Fruit fly (Drosophila melanogaster) Kc167 (cell line): ENCODE results near the gene drd.

Experiments used
- Myc ChIP-seq: fragments of >200 bp; optimal IDR thresholded peaks from 2 replicates; lab custom pipeline; 2017; ENCODE audit warnings: missing external identifiers
- Sin3A ChIP-seq: fragments of >200 bp; optimal IDR thresholded peaks from 2 replicates; lab custom pipeline; 2018; ENCODE audit warnings: missing external identifiers
- h ChIP-seq: fragments of >200 bp; optimal IDR thresholded peaks from 3 replicates; lab custom pipeline; 2018; ENCODE audit warnings: missing external identifiers
- insv ChIP-seq: fragments of >200 bp; optimal IDR thresholded peaks from 3 replicates; lab custom pipeline; 2018; ENCODE audit warnings: missing external identifiers
- psq ChIP-seq: fragments of >200 bp; optimal IDR thresholded peaks from 2 replicates; lab custom pipeline; 2017; ENCODE audit warnings: missing external identifiers
- ttk ChIP-seq: sonication (Bioruptor generic); optimal IDR thresholded peaks from 2 replicates; lab custom pipeline; 2017; ENCODE audit warnings: missing external identifiers

DNA sequence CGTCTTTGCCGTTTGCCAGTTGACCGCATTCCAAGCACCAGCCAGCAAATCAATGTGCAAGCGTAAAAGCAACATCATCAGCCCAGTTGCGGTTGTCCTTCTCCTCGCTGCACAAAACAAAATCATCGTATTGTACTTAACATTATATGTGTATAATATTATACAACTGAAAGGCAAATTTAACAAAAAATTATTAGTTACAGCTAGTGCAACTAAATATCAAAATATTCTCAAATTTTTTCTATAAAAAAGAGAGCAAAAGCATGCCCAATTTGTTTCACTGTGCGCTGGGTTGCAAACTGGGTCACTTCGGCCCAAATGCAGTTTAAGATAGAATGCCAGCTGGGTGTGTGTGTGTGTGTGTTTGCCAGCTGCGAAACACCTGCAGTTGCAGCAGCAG is 30.7 kb downstream of the drd start:
- TF ChIP-seq insv, result no peak
- no peak for TF ChIP-seq h (lab: Kevin White, UChicago)
- no peak for TF ChIP-seq ttk (lab: Kevin White, UChicago)
- TF ChIP-seq Sin3A, result no peak
- TF ChIP-seq psq, result no peak
- no peak for TF ChIP-seq Myc (lab: Kevin White, UChicago)
